Fruit fly (Drosophila melanogaster) whole organism, embryonic: Measurements from ENCODE around the gene Syx8.
A peak's percentile ranks its signal among the peaks of the same experiment; 100 is the strongest.

Experiments
- Atf-2 ChIP-seq: fragments of 200-800 bp; sonication (Bioruptor generic); optimal IDR thresholded peaks from 2 replicates; lab custom pipeline; 2016; ENCODE audit warnings: missing biosample characterization, missing genetic modification characterization
- CG10979 ChIP-seq: fragments of 200-800 bp; sonication (Bioruptor generic); optimal IDR thresholded peaks from 2 replicates; lab custom pipeline; 2018; ENCODE audit warnings: missing biosample characterization, mild to moderate bottlenecking, missing genetic modification characterization, moderate library complexity
- CG11398 ChIP-seq: fragments of 200-800 bp; sonication (Bioruptor generic); optimal IDR thresholded peaks from 2 replicates; lab custom pipeline; 2016; ENCODE audit warnings: missing biosample characterization, missing genetic modification characterization
- CG12299 ChIP-seq: fragments of 200-800 bp; sonication (Bioruptor generic); optimal IDR thresholded peaks from 2 replicates; lab custom pipeline; 2018; ENCODE audit warnings: missing biosample characterization, mild to moderate bottlenecking, missing genetic modification characterization
- CG12942 ChIP-seq: fragments of 200-800 bp; sonication (Bioruptor generic); optimal IDR thresholded peaks from 3 replicates; lab custom pipeline; 2016; ENCODE audit warnings: missing biosample characterization, missing genetic modification characterization
- CG13894 ChIP-seq: fragments of 200-800 bp; sonication (Bioruptor generic); optimal IDR thresholded peaks from 3 replicates; lab custom pipeline; 2018; ENCODE audit warnings: missing biosample characterization, mild to moderate bottlenecking, missing genetic modification characterization, moderate library complexity
- CG14014 ChIP-seq: fragments of 200-800 bp; sonication (Bioruptor generic); IDR thresholded peaks from 2 replicates; pipeline ENCODE4 v1.3.6; 2022; ENCODE audit warnings: missing biosample characterization, missing genetic modification characterization
- CG14050 ChIP-seq: fragments of 200-800 bp; sonication (Bioruptor generic); IDR thresholded peaks from 3 replicates; pipeline ENCODE4 v1.3.6; 2022; ENCODE audit warnings: missing biosample characterization, missing genetic modification characterization
- CG15011 ChIP-seq: fragments of 200-800 bp; sonication (Bioruptor generic); optimal IDR thresholded peaks from 3 replicates; lab custom pipeline; 2018; ENCODE audit warnings: missing biosample characterization, mild to moderate bottlenecking, missing genetic modification characterization
- CG1529 ChIP-seq: fragments of 200-800 bp; sonication (Bioruptor generic); optimal IDR thresholded peaks from 3 replicates; lab custom pipeline; 2018; ENCODE audit warnings: missing biosample characterization, missing genetic modification characterization
- CG15696 ChIP-seq: fragments of 200-800 bp; sonication (Bioruptor generic); optimal IDR thresholded peaks from 2 replicates; lab custom pipeline; 2019; ENCODE audit warnings: missing biosample characterization, mild to moderate bottlenecking, missing genetic modification characterization, moderate library complexity
- CG17186 ChIP-seq: fragments of 200-800 bp; sonication (Bioruptor generic); optimal IDR thresholded peaks from 3 replicates; lab custom pipeline; 2017; ENCODE audit warnings: missing biosample characterization, missing genetic modification reagents, missing genetic modification characterization
- CG17361 ChIP-seq: fragments of 200-800 bp; sonication (Bioruptor generic); IDR thresholded peaks from 3 replicates; pipeline ENCODE4 v1.3.6; 2022; ENCODE audit warnings: missing biosample characterization, missing genetic modification characterization
- CG1832 ChIP-seq: fragments of 200-800 bp; sonication (Bioruptor generic); optimal IDR thresholded peaks from 2 replicates; lab custom pipeline; 2017; ENCODE audit warnings: missing biosample characterization, mild to moderate bottlenecking, missing genetic modification characterization, inconsistent platforms
- CG2889 ChIP-seq: fragments of 200-800 bp; sonication (Bioruptor generic); IDR thresholded peaks from 3 replicates; pipeline ENCODE4 v1.3.6; 2022; ENCODE audit warnings: missing biosample characterization, missing genetic modification characterization
- CG31224 ChIP-seq: fragments of 200-800 bp; sonication (Bioruptor generic); IDR thresholded peaks from 2 replicates; pipeline ENCODE4 v1.3.6; 2022; ENCODE audit warnings: missing biosample characterization, missing genetic modification characterization
- CG42726 ChIP-seq: fragments of 200-800 bp; sonication (Bioruptor generic); IDR thresholded peaks from 2 replicates; pipeline ENCODE4 v1.3.6; 2022; ENCODE audit warnings: missing biosample characterization, missing genetic modification characterization; ENCODE audit not compliant: partially characterized antibody
- CG6175 ChIP-seq: fragments of 200-800 bp; sonication (Bioruptor generic); IDR thresholded peaks from 3 replicates; pipeline ENCODE4 v1.3.6; 2022; ENCODE audit warnings: missing biosample characterization, missing genetic modification characterization
- CG6765 ChIP-seq: fragments of 200-800 bp; sonication (Bioruptor generic); optimal IDR thresholded peaks from 3 replicates; lab custom pipeline; 2017; ENCODE audit warnings: missing biosample characterization, mild to moderate bottlenecking, missing genetic modification characterization
- CG7357 ChIP-seq: fragments of 200-800 bp; sonication (Bioruptor generic); IDR thresholded peaks from 3 replicates; pipeline ENCODE4 v1.3.6; 2022; ENCODE audit warnings: missing biosample characterization, missing genetic modification characterization
- Dip2 ChIP-seq: fragments of 200-800 bp; sonication (Bioruptor generic); IDR thresholded peaks from 2 replicates; pipeline ENCODE4 v1.3.6; 2022; ENCODE audit warnings: missing biosample characterization, missing genetic modification characterization
- Dp ChIP-seq: fragments of 200-800 bp; sonication (Bioruptor generic); optimal IDR thresholded peaks from 2 replicates; lab custom pipeline; 2018; ENCODE audit warnings: missing biosample characterization, mild to moderate bottlenecking, missing genetic modification characterization, moderate library complexity
- Eip74EF ChIP-seq, 2 experiments: fragments of 200-800 bp in 1 of 2; fragments of >200 bp in 1 of 2; sonication (Bioruptor generic) in 1 of 2; optimal IDR thresholded peaks; 2 replicates each; lab custom pipeline; 2017 to 2019; ENCODE audit warnings: missing biosample characterization in 2 of 2, missing genetic modification characterization in 2 of 2, mild to moderate bottlenecking in 1 of 2, moderate library complexity in 1 of 2
- Fer2 ChIP-seq: fragments of 200-800 bp; sonication (Bioruptor generic); optimal IDR thresholded peaks from 2 replicates; lab custom pipeline; 2018; ENCODE audit warnings: missing biosample characterization, mild to moderate bottlenecking, missing genetic modification characterization, moderate library complexity
- Lim3 ChIP-seq: fragments of 200-800 bp; sonication (Bioruptor generic); IDR thresholded peaks from 2 replicates; pipeline ENCODE4 v1.3.6; 2022; ENCODE audit warnings: missing biosample characterization, missing genetic modification characterization
- NfI ChIP-seq: fragments of 200-800 bp; sonication (Bioruptor generic); optimal IDR thresholded peaks from 3 replicates; lab custom pipeline; 2018; ENCODE audit warnings: missing biosample characterization, mild to moderate bottlenecking, missing genetic modification characterization, moderate library complexity
- Oli ChIP-seq: fragments of 200-800 bp; sonication (Bioruptor generic); optimal IDR thresholded peaks from 2 replicates; lab custom pipeline; 2018; ENCODE audit warnings: missing biosample characterization, mild to moderate bottlenecking, missing genetic modification characterization, moderate library complexity
- Poxn ChIP-seq: fragments of 200-800 bp; sonication (Bioruptor generic); IDR thresholded peaks from 2 replicates; pipeline ENCODE4 v1.3.6; 2022; ENCODE audit warnings: missing biosample characterization, missing genetic modification characterization
- Ssrp ChIP-seq: fragments of 200-800 bp; sonication (Bioruptor generic); optimal IDR thresholded peaks from 2 replicates; lab custom pipeline; 2018; ENCODE audit warnings: missing biosample characterization, mild to moderate bottlenecking, missing genetic modification characterization, moderate library complexity
- Xbp1 ChIP-seq: fragments of 200-800 bp; sonication (Bioruptor generic); optimal IDR thresholded peaks from 3 replicates; lab custom pipeline; 2016; ENCODE audit warnings: missing biosample characterization, mild to moderate bottlenecking, missing genetic modification characterization
- ab ChIP-seq: fragments of 200-800 bp; sonication (Bioruptor generic); optimal IDR thresholded peaks from 2 replicates; lab custom pipeline; 2016; ENCODE audit warnings: missing biosample characterization, missing genetic modification characterization
- bsh ChIP-seq, 2 experiments: fragments of 200-800 bp; sonication (Bioruptor generic); optimal IDR thresholded peaks; 2 replicates each; lab custom pipeline; 2017 to 2018; ENCODE audit warnings: mild to moderate bottlenecking in 2 of 2, missing biosample characterization in 2 of 2, missing genetic modification characterization in 2 of 2, moderate library complexity in 1 of 2
- corto ChIP-seq: fragments of 200-800 bp; sonication (Bioruptor generic); optimal IDR thresholded peaks from 2 replicates; lab custom pipeline; 2016; ENCODE audit warnings: missing biosample characterization, mild to moderate bottlenecking, missing genetic modification characterization, moderate library complexity
- disco-r ChIP-seq: fragments of 200-800 bp; sonication (Bioruptor generic); optimal IDR thresholded peaks from 2 replicates; lab custom pipeline; 2016; ENCODE audit warnings: missing biosample characterization, missing genetic modification characterization
- dysf ChIP-seq: fragments of 200-800 bp; sonication (Bioruptor generic); IDR thresholded peaks from 3 replicates; pipeline ENCODE4 v1.3.6; 2022; ENCODE audit warnings: missing biosample characterization, missing genetic modification characterization
- gfzf ChIP-seq: fragments of 200-800 bp; sonication (Bioruptor generic); optimal IDR thresholded peaks from 2 replicates; lab custom pipeline; 2016; ENCODE audit warnings: missing biosample characterization, mild to moderate bottlenecking, missing genetic modification characterization, moderate library complexity
- grn ChIP-seq: fragments of 200-800 bp; sonication (Bioruptor generic); optimal IDR thresholded peaks from 3 replicates; lab custom pipeline; 2017; ENCODE audit warnings: missing biosample characterization, missing genetic modification characterization
- gsb ChIP-seq: fragments of 200-800 bp; sonication (Bioruptor generic); IDR thresholded peaks from 2 replicates; pipeline ENCODE4 v1.3.6; 2022; ENCODE audit warnings: missing biosample characterization, missing genetic modification characterization
- jing ChIP-seq: fragments of 200-800 bp; sonication (Bioruptor generic); optimal IDR thresholded peaks from 2 replicates; lab custom pipeline; 2018; ENCODE audit warnings: missing biosample characterization, mild to moderate bottlenecking, missing genetic modification characterization
- knrl ChIP-seq: fragments of 200-800 bp; sonication (Bioruptor generic); IDR thresholded peaks from 3 replicates; pipeline ENCODE4 v1.3.6; 2022; ENCODE audit warnings: missing biosample characterization, missing genetic modification characterization; ENCODE audit not compliant: partially characterized antibody
- lilli ChIP-seq: fragments of 200-800 bp; sonication (Bioruptor generic); optimal IDR thresholded peaks from 3 replicates; lab custom pipeline; 2016; ENCODE audit warnings: missing biosample characterization, missing genetic modification characterization
- onecut ChIP-seq: fragments of 200-800 bp; sonication (Bioruptor generic); IDR thresholded peaks from 2 replicates; pipeline ENCODE4 v1.3.6; 2022; ENCODE audit warnings: missing biosample characterization, missing genetic modification characterization
- otp ChIP-seq: fragments of 200-800 bp; sonication (Bioruptor generic); IDR thresholded peaks from 3 replicates; pipeline ENCODE4, ENCODE4 v1.3.6; 2022; ENCODE audit warnings: missing biosample characterization, missing genetic modification characterization
- pzg ChIP-seq: fragments of 200-800 bp; sonication (Bioruptor generic); optimal IDR thresholded peaks from 3 replicates; lab custom pipeline; 2018; ENCODE audit warnings: missing biosample characterization, mild to moderate bottlenecking, missing genetic modification characterization, moderate library complexity
- slou ChIP-seq: fragments of 200-800 bp; sonication (Bioruptor generic); optimal IDR thresholded peaks from 3 replicates; lab custom pipeline; 2016; ENCODE audit warnings: missing biosample characterization, missing genetic modification characterization
- sqz ChIP-seq: fragments of 200-800 bp; sonication (Bioruptor generic); optimal IDR thresholded peaks from 3 replicates; lab custom pipeline; 2018; ENCODE audit warnings: missing biosample characterization, mild to moderate bottlenecking, missing genetic modification characterization
- sug ChIP-seq: fragments of 200-800 bp; optimal IDR thresholded peaks from 2 replicates; lab custom pipeline; 2019; ENCODE audit warnings: missing biosample characterization, mild to moderate bottlenecking, missing genetic modification characterization, moderate library complexity
- ttk ChIP-seq: fragments of 200-800 bp; sonication (Bioruptor generic); IDR thresholded peaks from 2 replicates; pipeline ENCODE4 v2.1.2; 2022; ENCODE audit warnings: missing biosample characterization, missing genetic modification characterization
- vnd ChIP-seq: fragments of 200-800 bp; sonication (Bioruptor generic); IDR thresholded peaks from 3 replicates; pipeline ENCODE4 v1.3.6; 2022; ENCODE audit warnings: missing biosample characterization, missing genetic modification characterization; ENCODE audit not compliant: partially characterized antibody
- z ChIP-seq: fragments of 200-800 bp; sonication (Bioruptor generic); IDR thresholded peaks from 3 replicates; pipeline ENCODE4 v1.3.6; 2022; ENCODE audit warnings: missing biosample characterization, missing genetic modification characterization

Gene Syx8

dm6 chr3L:16609120-16609519 lies 22.3 kb upstream of the Syx8 start, which contains the start of gene CG4098 (continued):
- TF ChIP-seq disco-r (GFP tag; lab: Kevin White, UChicago) (no peak), CG31224 (peak; percentile 30; the same call in 1 of the 2 replicates), vnd (no peak), Eip74EF (GFP tag; optimal IDR thresholded peaks at IDR 0.05; lab: Kevin White, UChicago) (no peak), Poxn (GFP tag; lab: Robert Waterston, UW) (no peak), jing (GFP tag; lab: Kevin White, UChicago) (no peak), Xbp1 (peak; percentile 80), CG12942 (peak; percentile 52), CG6175 (GFP tag; lab: Robert Waterston, UW) (0 out of 3 replicates have a peak, but pooled peaks have one; percentile 30), Atf-2 (GFP tag; lab: Kevin White, UChicago) (peak; percentile 13), CG12299 (tag; lab: Kevin White, UChicago) (no peak), slou (GFP tag; lab: Kevin White, UChicago) (no peak), NfI (peak; percentile 68), CG42726 (GFP tag; lab: Robert Waterston, UW) (no peak), CG15011 (GFP tag; lab: Kevin White, UChicago) (no peak), Ssrp (peak; percentile 15), z (GFP tag; lab: Robert Waterston, UW) (no peak), Oli (tag; lab: Kevin White, UChicago) (peak; percentile 1), CG6765 (no peak), CG7357 (GFP tag; lab: Robert Waterston, UW) (peak; percentile 37; the same call in 1 of the 3 replicates), corto (GFP tag; lab: Kevin White, UChicago) (peak; percentile 17), ttk (GFP tag; lab: Robert Waterston, UW) (peak; percentile 52; the same call in 1 of the 2 replicates), CG14014 (GFP tag; lab: Robert Waterston, UW) (peak; percentile 81), knrl (GFP tag; lab: Robert Waterston, UW) (0 out of 3 replicates have a peak, but pooled peaks have one; percentile 21), pzg (GFP tag; lab: Kevin White, UChicago) (peak; percentile 68), sug (tag; lab: Kevin White, UChicago) (peak; percentile 40), gsb (no peak), CG13894 (tag; lab: Kevin White, UChicago) (peak; percentile 49), sqz (GFP tag; lab: Kevin White, UChicago) (no peak), bsh (GFP tag; optimal IDR thresholded peaks at IDR 0.05; lab: Kevin White, UChicago) (peak in 1 of 2 experiments; percentile 47), CG17186 (GFP tag; lab: Kevin White, UChicago) (no peak), CG15696 (tag; lab: Kevin White, UChicago) (no peak), CG14050 (GFP tag; lab: Robert Waterston, UW) (peak; percentile 51; the same call in 2 of the 3 replicates), CG1529 (no peak), CG10979 (tag; lab: Kevin White, UChicago) (peak; percentile 34), grn (no peak), otp (GFP tag; lab: Robert Waterston, UW) (peak; percentile 49; the same call in 1 of the 3 replicates), CG2889 (GFP tag; lab: Robert Waterston, UW) (peak; percentile 57; the same call in 1 of the 3 replicates), Dp (GFP tag; lab: Kevin White, UChicago) (peak; percentile 79), Lim3 (no peak), CG1832 (GFP tag; lab: Kevin White, UChicago) (no peak), CG17361 (GFP tag; lab: Robert Waterston, UW) (no peak), ab (peak; percentile 12), Dip2 (GFP tag; lab: Robert Waterston, UW) (no peak), dysf (GFP tag; lab: Robert Waterston, UW) (peak; percentile 70), lilli (peak; percentile 84), gfzf (GFP tag; lab: Kevin White, UChicago) (peak; percentile 77), Fer2 (peak; percentile 9), CG11398 (no peak), onecut (GFP tag; lab: Robert Waterston, UW) (peak; percentile 56)
